Fruit fly (Drosophila melanogaster): ENCODE results near the gene wapl.

- no peak for TF ChIP-seq gl (tag; optimal IDR thresholded peaks at IDR 0.05)
- TF ChIP-seq D1 (tag; optimal IDR thresholded peaks at IDR 0.05), result no peak
- TF ChIP-seq CG8301 (tag; optimal IDR thresholded peaks at IDR 0.05), result no peak
- no peak for TF ChIP-seq EcR (GFP tag; optimal IDR thresholded peaks at IDR 0.05)
- TF ChIP-seq CG32121 (GFP tag; IDR thresholded peaks at IDR 0.05), result no peak
- TF ChIP-seq CG12605 (GFP tag; IDR thresholded peaks at IDR 0.05), result no peak
- no peak for TF ChIP-seq Pif1A (GFP tag; optimal IDR thresholded peaks at IDR 0.05)
- no peak for TF ChIP-seq CG17806 (tag; optimal IDR thresholded peaks at IDR 0.05)
- TF ChIP-seq fd96Ca (GFP tag; IDR thresholded peaks at IDR 0.05), result no peak
Measured at dm6 chrX:2175956-2176469, 17.2 kb upstream of the wapl start, which contains the start of gene Cyp4d2.

All from whole organism, pupa.